Worm (Caenorhabditis elegans) whole organism, young adult: ENCODE data around the gene T02H6.5.

Experiments used
- B0035.1 ChIP-seq: sonication (generic microtip); optimal IDR thresholded peaks from 2 replicates; lab custom pipeline; 2016; ENCODE audit warnings: missing genetic modification characterization, mild to moderate bottlenecking, missing compliant biosample characterization, missing genotype, missing genetic modification reagents
- B0336.3 ChIP-seq: fragments of 200-800 bp; sonication (Bioruptor generic); IDR thresholded peaks from 2 replicates; pipeline ENCODE4 v1.3.6; 2022; ENCODE audit warnings: missing genetic modification characterization, missing compliant biosample characterization
- D2030.7 ChIP-seq: fragments of 200-800 bp; sonication (Bioruptor generic); IDR thresholded peaks from 2 replicates; pipeline ENCODE4 v1.3.6; 2022; ENCODE audit warnings: missing genetic modification reagents, missing genetic modification characterization, missing compliant biosample characterization
- F22D6.2 ChIP-seq: sonication (generic microtip); optimal IDR thresholded peaks from 2 replicates; lab custom pipeline; 2016; ENCODE audit warnings: mild to moderate bottlenecking, missing genetic modification characterization, missing compliant biosample characterization
- F23B12.7 ChIP-seq: sonication (generic microtip); optimal IDR thresholded peaks from 2 replicates; lab custom pipeline; 2017; ENCODE audit warnings: missing genetic modification characterization, mild to moderate bottlenecking, missing compliant biosample characterization, antibody characterized with exemption, moderate library complexity; ENCODE audit not compliant: insufficient read depth
- F33H1.4 ChIP-seq: fragments of 200-800 bp; sonication (Bioruptor generic); IDR thresholded peaks from 2 replicates; pipeline ENCODE4 v1.3.6; 2022; ENCODE audit warnings: missing genetic modification reagents, missing genetic modification characterization, missing compliant biosample characterization
- F37B4.10 ChIP-seq: fragments of 200-800 bp; sonication (Bioruptor generic); IDR thresholded peaks from 2 replicates; pipeline ENCODE4 v1.3.6; 2022; ENCODE audit warnings: missing genetic modification characterization, missing compliant biosample characterization
- Y53G8AR.9 ChIP-seq: fragments of 200-800 bp; sonication (Bioruptor generic); conservative IDR thresholded peaks from 2 replicates; pipeline ENCODE4 v1.3.6; 2022; ENCODE audit warnings: missing genetic modification reagents, missing genetic modification characterization, missing compliant biosample characterization
- Y67H2A.10 ChIP-seq: fragments of 200-800 bp; sonication (Bioruptor generic); conservative IDR thresholded peaks from 2 replicates; pipeline ENCODE4 v1.3.6; 2022; ENCODE audit warnings: missing genetic modification reagents, missing genetic modification characterization, missing compliant biosample characterization
- Y79H2A.3 ChIP-seq: fragments of 200-800 bp; sonication (Bioruptor generic); conservative IDR thresholded peaks from 2 replicates; pipeline ENCODE4 v1.3.6; 2022; ENCODE audit warnings: missing genetic modification reagents, missing genetic modification characterization, missing compliant biosample characterization
- aptf-2 ChIP-seq: fragments of 200-800 bp; sonication (Bioruptor generic); conservative IDR thresholded peaks from 2 replicates; pipeline ENCODE4 v1.3.6; 2022; ENCODE audit warnings: missing genetic modification reagents, missing genetic modification characterization, missing compliant biosample characterization
- athp-1 ChIP-seq: sonication (generic microtip); optimal IDR thresholded peaks from 2 replicates; lab custom pipeline; 2017; ENCODE audit warnings: mild to moderate bottlenecking, missing genetic modification characterization, missing compliant biosample characterization
- attf-3 ChIP-seq: fragments of 200-800 bp; sonication (Bioruptor generic); conservative IDR thresholded peaks from 2 replicates; pipeline ENCODE4 v1.3.6; 2022; ENCODE audit warnings: missing genetic modification reagents, missing genetic modification characterization, missing compliant biosample characterization
- cebp-1 ChIP-seq, 2 experiments: fragments of 200-800 bp in 1 of 2; sonication (Bioruptor generic) in 1 of 2; sonication (generic microtip) in 1 of 2; IDR thresholded peaks in 1 of 2; optimal IDR thresholded peaks in 1 of 2; 2 replicates each; pipeline versions ENCODE4 v1.3.6 to Lab custom; 2017 to 2022; ENCODE audit warnings: missing compliant biosample characterization in 2 of 2, missing genetic modification characterization in 2 of 2, mild to moderate bottlenecking in 1 of 2, missing genetic modification reagents in 1 of 2, moderate library complexity in 1 of 2
- ceh-100 ChIP-seq: fragments of 200-800 bp; sonication (Bioruptor generic); IDR thresholded peaks from 2 replicates; pipeline ENCODE4 v1.3.6; 2022; ENCODE audit warnings: missing genetic modification reagents, missing genetic modification characterization, missing compliant biosample characterization
- ceh-40 ChIP-seq: fragments of 200-800 bp; sonication (Bioruptor generic); IDR thresholded peaks from 2 replicates; pipeline ENCODE4 v1.3.6; 2022; ENCODE audit warnings: missing genetic modification characterization, missing compliant biosample characterization
- ceh-58 ChIP-seq: fragments of 200-800 bp; sonication (Bioruptor generic); IDR thresholded peaks from 2 replicates; pipeline ENCODE4 v1.3.6; 2022; ENCODE audit warnings: missing genetic modification characterization, missing compliant biosample characterization
- ets-4 ChIP-seq: fragments of 200-800 bp; sonication (Bioruptor generic); optimal IDR thresholded peaks from 2 replicates; lab custom pipeline; 2018; ENCODE audit warnings: mild to moderate bottlenecking, missing genetic modification characterization, missing compliant biosample characterization
- fkh-3 ChIP-seq: sonication (generic microtip); optimal IDR thresholded peaks from 2 replicates; lab custom pipeline; 2016; ENCODE audit warnings: mild to moderate bottlenecking, missing genetic modification characterization, missing compliant biosample characterization
- gei-17 ChIP-seq: fragments of 200-800 bp; sonication (Bioruptor generic); optimal IDR thresholded peaks from 2 replicates; lab custom pipeline; 2018; ENCODE audit warnings: mild to moderate bottlenecking, missing genetic modification characterization, missing compliant biosample characterization
- hlh-12 ChIP-seq: sonication (generic microtip); optimal IDR thresholded peaks from 2 replicates; lab custom pipeline; 2016; ENCODE audit warnings: missing genetic modification characterization, missing compliant biosample characterization
- hmg-1.2 ChIP-seq: fragments of 200-800 bp; sonication (Bioruptor generic); IDR thresholded peaks from 2 replicates; pipeline ENCODE4 v1.3.6; 2022; ENCODE audit warnings: missing genetic modification reagents, missing genetic modification characterization, missing compliant biosample characterization
- lag-1 ChIP-seq: fragments of 200-800 bp; sonication (Bioruptor generic); IDR thresholded peaks from 2 replicates; pipeline ENCODE4 v1.3.6; 2022; ENCODE audit warnings: missing genetic modification reagents, missing genetic modification characterization, missing compliant biosample characterization
- lin-26 ChIP-seq: fragments of 200-800 bp; sonication (Bioruptor generic); IDR thresholded peaks from 2 replicates; pipeline ENCODE4 v1.3.6; 2022; ENCODE audit warnings: missing genetic modification reagents, missing genetic modification characterization, missing compliant biosample characterization
- lsl-1 ChIP-seq: fragments of 200-800 bp; sonication (Bioruptor generic); optimal IDR thresholded peaks from 2 replicates; lab custom pipeline; 2018; ENCODE audit warnings: mild to moderate bottlenecking, missing genetic modification characterization, moderate library complexity, missing compliant biosample characterization
- mcd-1 ChIP-seq: fragments of 200-800 bp; sonication (Bioruptor generic); IDR thresholded peaks from 2 replicates; pipeline ENCODE4 v1.3.6; 2022; ENCODE audit warnings: missing genetic modification reagents, missing genetic modification characterization, missing compliant biosample characterization
- mxl-1 ChIP-seq: sonication (generic microtip); optimal IDR thresholded peaks from 2 replicates; lab custom pipeline; 2016; ENCODE audit warnings: missing genetic modification characterization, missing compliant biosample characterization
- sea-2 ChIP-seq: fragments of 200-800 bp; sonication (Bioruptor generic); IDR thresholded peaks from 2 replicates; pipeline ENCODE4 v1.3.6; 2022; ENCODE audit warnings: missing genetic modification characterization, missing compliant biosample characterization
- snpc-4 ChIP-seq, 5 experiments: fragments of 150-350 bp in 1 of 5; sonication (generic microtip) in 4 of 5; optimal IDR thresholded peaks; 2 replicates each; lab custom pipeline; 2014 to 2018; ENCODE audit warnings: missing genetic modification characterization in 5 of 5, missing biosample characterization in 3 of 5, antibody characterized with exemption in 2 of 5, mild to moderate bottlenecking in 2 of 5, missing compliant biosample characterization in 2 of 5, missing genotype in 2 of 5, moderate library complexity in 2 of 5, missing genetic modification reagents in 1 of 5
- sptf-2 ChIP-seq: fragments of 200-800 bp; sonication (Bioruptor generic); optimal IDR thresholded peaks from 2 replicates; lab custom pipeline; 2018; ENCODE audit warnings: mild to moderate bottlenecking, missing genetic modification characterization, missing compliant biosample characterization
- tlf-1 ChIP-seq: fragments of 200-800 bp; sonication (Bioruptor generic); optimal IDR thresholded peaks from 2 replicates; lab custom pipeline; 2018; ENCODE audit warnings: mild to moderate bottlenecking, missing genetic modification characterization, missing compliant biosample characterization
- ztf-18 ChIP-seq: sonication (generic microtip); optimal IDR thresholded peaks from 2 replicates; lab custom pipeline; 2016; ENCODE audit warnings: missing genotype, mild to moderate bottlenecking, missing genetic modification characterization, missing compliant biosample characterization
- ztf-22 ChIP-seq: fragments of 200-800 bp; sonication (Bioruptor generic); optimal IDR thresholded peaks from 2 replicates; lab custom pipeline; 2018; ENCODE audit warnings: mild to moderate bottlenecking, missing genetic modification characterization, moderate library complexity, missing compliant biosample characterization
- ztf-25 ChIP-seq: fragments of 200-800 bp; sonication (Bioruptor generic); IDR thresholded peaks from 2 replicates; pipeline ENCODE4 v1.3.6; 2022; ENCODE audit warnings: missing genetic modification reagents, missing genetic modification characterization, missing compliant biosample characterization
- ztf-26 ChIP-seq: sonication (generic microtip); optimal IDR thresholded peaks from 2 replicates; lab custom pipeline; 2017; ENCODE audit warnings: missing genetic modification characterization, missing compliant biosample characterization

Gene T02H6.5

DNA sequence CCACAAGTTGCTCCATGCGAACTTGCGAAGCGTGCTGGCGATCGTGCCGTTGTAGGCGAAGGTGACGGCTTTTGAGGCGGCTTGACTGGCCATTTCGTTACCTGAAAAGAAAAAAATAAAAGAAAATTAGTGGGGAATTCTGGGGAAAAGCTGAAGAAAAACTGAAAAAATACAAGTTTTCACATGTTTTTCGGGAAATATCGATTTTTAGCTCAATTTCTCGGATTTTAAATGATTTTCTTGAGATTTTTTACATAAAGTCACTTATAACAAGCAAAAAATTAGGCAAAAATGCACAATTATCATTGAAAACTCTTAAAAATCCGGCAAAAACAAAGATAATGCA is 16.1 kb downstream of the T02H6.5 start, which contains the start of gene T02H6.11:
TSS of gene T02H6.11 (minus strand) at position 101 of the 346 bp plus-strand sequence.
- TF ChIP-seq ceh-40 (GFP tag; lab: Robert Waterston, UW) (no peak), sea-2 (GFP tag; lab: Robert Waterston, UW) (no peak), Y67H2A.10 (no peak), B0035.1 (no peak), F23B12.7 (no peak)

DNA sequence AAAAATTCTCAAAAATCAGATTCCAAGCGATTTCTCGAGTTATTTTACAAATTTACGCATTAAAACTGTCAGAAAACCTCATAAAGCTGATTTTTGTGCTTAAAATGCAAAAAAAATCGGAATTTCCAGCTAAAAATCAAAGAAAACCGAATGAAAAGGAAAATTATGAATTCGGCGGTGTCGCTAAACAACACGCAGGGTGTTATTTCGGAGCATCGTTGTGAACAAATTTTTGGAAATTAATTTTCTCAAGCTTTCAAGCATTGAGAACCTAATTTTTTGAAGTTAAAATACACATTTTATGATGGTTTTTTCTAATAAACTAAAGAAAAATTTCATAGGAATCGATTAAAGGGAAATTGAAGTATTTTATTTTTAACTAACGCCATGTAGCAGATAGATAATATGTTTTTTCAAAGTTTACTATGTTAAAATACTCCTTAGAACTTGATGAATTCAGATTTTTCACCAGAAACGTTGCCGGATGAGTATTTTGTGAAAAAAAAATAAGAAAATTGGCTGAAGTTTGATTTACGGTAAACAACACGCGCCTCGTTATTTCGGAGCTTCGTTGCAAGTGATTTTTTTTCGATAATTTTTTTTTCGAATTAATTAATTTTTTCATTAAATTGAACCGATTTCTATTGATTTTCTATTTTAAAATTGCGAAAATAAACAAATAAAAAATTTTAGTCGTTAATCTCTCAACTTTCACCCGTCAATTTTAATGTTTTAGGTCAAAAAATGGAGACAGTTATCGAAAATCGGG is 16.6 kb downstream of the T02H6.5 start, which contains the start of gene thoc-1:
TSS of gene thoc-1 (plus strand) at position 737 of the 769 bp plus-strand sequence.
- peak; percentile 85 for TF ChIP-seq attf-3 (GFP tag; lab: Robert Waterston, UW)
- TF ChIP-seq lin-26 (GFP tag; lab: Robert Waterston, UW): no peak

DNA sequence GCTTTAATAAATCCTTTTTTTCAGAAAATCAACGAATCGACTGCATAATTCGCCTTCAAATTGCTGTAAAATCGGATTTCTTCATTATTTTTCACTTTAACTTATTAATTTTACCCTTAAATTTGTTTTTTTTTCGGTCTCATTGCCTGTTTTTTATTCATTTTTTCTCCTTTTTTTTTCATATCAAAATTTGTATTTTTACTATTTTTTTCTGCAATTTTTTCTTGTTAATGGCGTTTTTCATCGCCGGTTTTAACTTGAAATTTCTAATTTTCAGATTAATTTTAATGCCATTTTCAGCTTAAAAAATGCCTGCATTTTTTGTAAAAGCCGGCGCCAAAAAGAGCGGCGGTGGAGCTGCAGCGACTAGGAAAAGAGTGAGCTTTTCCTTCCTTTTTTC is 24.2 kb downstream of the T02H6.5 start, which contains the start of gene T02H6.1:
TSS of gene T02H6.1 (plus strand) at position 301 of the 400 bp plus-strand sequence.
- no peak for TF ChIP-seq ceh-58 (GFP tag; lab: Robert Waterston, UW)
- TF ChIP-seq F22D6.2 (tag; lab: Kevin White, UChicago): no peak
- TF ChIP-seq snpc-4 (GFP tag; optimal IDR thresholded peaks at IDR 0.05; lab: Kevin White, UChicago): no peak
- no peak for TF ChIP-seq snpc-4 (tag; optimal IDR thresholded peaks at IDR 0.05; lab: Kevin White, UChicago)
- no peak for TF ChIP-seq fkh-3 (tag; lab: Kevin White, UChicago)

DNA sequence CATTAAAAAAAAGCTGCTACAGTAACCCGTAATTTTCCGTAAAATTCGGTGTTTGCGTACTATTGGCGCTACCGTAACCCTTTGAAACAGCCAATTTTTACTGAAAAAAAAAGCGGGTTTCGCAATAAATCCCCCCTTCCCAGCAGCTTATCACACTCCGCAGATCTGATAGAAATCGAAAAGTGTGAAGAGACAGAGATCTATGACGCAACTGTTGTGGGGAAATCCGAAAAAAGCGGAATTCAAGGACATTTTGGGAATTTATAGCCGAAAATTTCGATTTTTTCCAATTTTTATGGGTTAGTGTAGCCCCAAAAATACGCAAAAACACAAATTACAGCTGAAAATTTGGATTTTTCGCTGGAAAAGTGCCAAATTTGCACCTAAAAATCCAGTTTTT is 37.0 kb downstream of the T02H6.5 start:
- TF ChIP-seq aptf-2 (GFP tag; lab: Robert Waterston, UW) (no peak), tlf-1 (GFP tag; lab: Kevin White, UChicago) (no peak), cebp-1 (GFP tag; IDR thresholded peaks at IDR 0.05; lab: Robert Waterston, UW) (no peak), cebp-1 (tag; optimal IDR thresholded peaks at IDR 0.05; lab: Kevin White, UChicago) (peak; percentile 19)

DNA sequence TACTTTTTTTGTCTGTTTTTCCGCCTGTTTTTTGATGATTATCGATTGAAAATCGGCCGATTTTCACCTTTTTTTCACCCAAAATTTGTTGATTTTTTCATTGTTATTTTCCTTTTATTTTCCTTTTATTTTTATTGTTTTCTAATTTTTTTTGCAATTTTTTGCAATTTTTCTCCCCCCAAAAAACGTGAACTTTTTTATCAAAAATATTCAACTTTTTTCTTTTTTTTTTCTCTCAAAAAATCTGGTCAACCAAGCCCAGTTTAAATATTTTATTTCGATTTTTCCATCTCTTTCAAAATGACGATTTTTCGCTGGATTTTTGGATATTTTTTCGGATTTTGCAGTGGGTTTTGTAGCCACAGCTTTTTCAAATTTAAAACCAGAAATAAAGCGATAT is 38.6 kb downstream of the T02H6.5 start, which contains the start of gene rfip-2:
TSS of gene rfip-2 (plus strand) at position 301 of the 400 bp plus-strand sequence.
- TF ChIP-seq Y79H2A.3: no peak
- no peak for TF ChIP-seq ztf-26 (tag; lab: Kevin White, UChicago)
- no peak for TF ChIP-seq hlh-12 (tag; lab: Kevin White, UChicago)

DNA sequence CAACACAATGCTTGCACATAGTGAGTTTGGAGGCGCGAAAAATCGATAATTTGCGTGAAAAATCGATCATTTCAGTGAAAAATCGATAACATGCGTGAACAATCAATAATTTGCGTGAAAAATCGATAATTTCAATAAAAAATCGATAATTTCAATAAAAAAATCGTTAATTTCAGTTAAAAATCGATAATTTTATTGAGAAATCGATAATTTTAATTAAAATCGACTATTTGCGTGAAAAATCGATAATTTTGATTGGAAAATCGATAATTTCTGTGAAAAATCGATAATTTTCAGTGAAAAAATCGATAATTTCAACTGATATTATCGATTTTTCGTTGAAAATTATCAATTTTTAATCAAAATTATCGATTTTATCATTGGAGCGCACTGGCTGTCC is 39.1 kb downstream of the T02H6.5 start:
- TF ChIP-seq B0336.3 (0 out of 2 replicates have a peak, but pooled peaks have one; percentile 12), ets-4 (GFP tag; lab: Kevin White, UChicago) (no peak)

DNA sequence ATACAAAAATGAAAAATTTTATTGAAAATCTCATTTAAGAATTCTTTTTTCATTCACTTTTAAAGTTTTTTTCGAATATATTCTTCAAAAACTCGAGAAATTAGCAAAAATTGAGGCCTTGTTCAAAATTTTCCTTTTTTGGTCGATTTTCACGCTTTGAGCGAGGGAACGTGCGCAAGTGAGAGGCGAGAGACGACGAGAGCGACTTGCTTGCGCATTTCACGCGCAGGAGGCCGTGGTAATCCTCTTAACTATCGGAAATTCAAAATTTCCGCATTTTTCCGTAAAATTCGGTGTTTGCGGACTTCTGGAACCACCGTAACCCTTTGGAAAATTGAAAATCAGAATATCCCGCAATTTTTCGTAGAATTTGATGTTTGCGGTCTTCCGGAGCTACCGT is 45.0 kb downstream of the T02H6.5 start:
- TF ChIP-seq hmg-1.2 (peak; percentile 78), mcd-1 (GFP tag; lab: Robert Waterston, UW) (peak; percentile 53), lag-1 (GFP tag; lab: Robert Waterston, UW) (no peak), ztf-18 (tag; lab: Kevin White, UChicago) (peak; percentile 32)
- TF ChIP-seq, all 124 proteins: peak for 3

DNA sequence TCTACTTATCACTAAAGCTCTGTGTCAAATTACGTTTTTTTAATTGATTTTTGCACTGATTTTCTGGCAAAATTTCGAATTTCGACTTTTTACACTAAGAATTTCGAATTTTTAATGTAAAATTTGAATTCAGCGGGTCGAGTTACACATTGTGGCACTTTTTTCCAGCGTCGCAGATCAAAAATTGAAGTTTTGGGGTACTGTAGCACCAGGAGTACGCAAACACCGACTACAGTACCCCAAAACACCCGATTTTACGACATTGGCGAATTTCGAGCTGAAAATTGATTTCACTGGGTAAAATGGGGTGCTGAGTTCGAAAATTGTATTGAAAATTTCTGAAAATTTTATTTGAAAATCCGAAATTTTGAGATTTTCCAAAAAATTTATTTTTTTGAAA is 47.5 kb downstream of the T02H6.5 start:
- TF ChIP-seq athp-1 (tag; lab: Kevin White, UChicago) (peak; percentile 18), mxl-1 (no peak), Y53G8AR.9 (GFP tag; lab: Robert Waterston, UW) (no peak), ztf-25 (GFP tag; lab: Robert Waterston, UW) (no peak), B0035.1 (no peak), ceh-100 (no peak), lsl-1 (peak; percentile 55), sptf-2 (no peak), gei-17 (GFP tag; lab: Kevin White, UChicago) (no peak), ztf-22 (no peak), F37B4.10 (GFP tag; lab: Robert Waterston, UW) (no peak), F33H1.4 (GFP tag; lab: Robert Waterston, UW) (0 out of 2 replicates have a peak, but pooled peaks have one; percentile 9), D2030.7 (GFP tag; lab: Robert Waterston, UW) (no peak)
